Fruit fly (Drosophila melanogaster) whole organism, embryonic: ENCODE results near the gene FASN2.

Experiments used
- Abd-B ChIP-seq: fragments of 200-800 bp; sonication (Bioruptor generic); optimal IDR thresholded peaks from 2 replicates; lab custom pipeline; 2018; ENCODE audit warnings: missing biosample characterization, mild to moderate bottlenecking, missing genetic modification characterization, moderate library complexity
- B-H1 ChIP-seq: fragments of 200-800 bp; sonication (Bioruptor generic); IDR thresholded peaks from 3 replicates; pipeline ENCODE4 v1.3.6; 2022; ENCODE audit warnings: missing biosample characterization, missing genetic modification characterization
- CG10462 ChIP-seq: fragments of 200-800 bp; sonication (Bioruptor generic); optimal IDR thresholded peaks from 2 replicates; lab custom pipeline; 2016; ENCODE audit warnings: missing biosample characterization, missing genetic modification characterization
- CG11696 ChIP-seq: fragments of 200-800 bp; sonication (Bioruptor generic); IDR thresholded peaks from 2 replicates; pipeline ENCODE4 v1.3.6; 2022; ENCODE audit warnings: missing biosample characterization, missing genetic modification characterization
- CG13123 ChIP-seq: fragments of 200-800 bp; sonication (Bioruptor generic); optimal IDR thresholded peaks from 2 replicates; lab custom pipeline; 2016; ENCODE audit warnings: missing biosample characterization, missing genetic modification characterization
- CG13287 ChIP-seq: fragments of 200-800 bp; sonication (Bioruptor generic); IDR thresholded peaks from 2 replicates; pipeline ENCODE4 v1.3.6; 2022; ENCODE audit warnings: missing biosample characterization, missing genetic modification characterization; ENCODE audit not compliant: partially characterized antibody
- CG13424 ChIP-seq: fragments of 200-800 bp; sonication (Bioruptor generic); optimal IDR thresholded peaks from 2 replicates; lab custom pipeline; 2019; ENCODE audit warnings: missing biosample characterization, mild to moderate bottlenecking, missing genetic modification characterization, moderate library complexity
- CG14965 ChIP-seq: fragments of 200-800 bp; sonication (Bioruptor generic); optimal IDR thresholded peaks from 2 replicates; lab custom pipeline; 2016; ENCODE audit warnings: missing biosample characterization, missing genetic modification characterization, borderline replicate concordance
- CG17359 ChIP-seq: fragments of 200-800 bp; sonication (Bioruptor generic); optimal IDR thresholded peaks from 3 replicates; lab custom pipeline; 2018; ENCODE audit warnings: missing biosample characterization, mild to moderate bottlenecking, missing genetic modification characterization, moderate library complexity
- CG18619 ChIP-seq: fragments of 200-800 bp; sonication (Bioruptor generic); optimal IDR thresholded peaks from 3 replicates; lab custom pipeline; 2017; ENCODE audit warnings: missing biosample characterization, mild to moderate bottlenecking, missing genetic modification characterization
- CG33557 ChIP-seq: fragments of 200-800 bp; sonication (Bioruptor generic); optimal IDR thresholded peaks from 2 replicates; lab custom pipeline; 2019; ENCODE audit warnings: missing biosample characterization, mild to moderate bottlenecking, missing genetic modification characterization, moderate library complexity
- CG34422 ChIP-seq: fragments of 200-800 bp; sonication (Bioruptor generic); IDR thresholded peaks from 3 replicates; pipeline ENCODE4 v1.3.6; 2022; ENCODE audit warnings: missing biosample characterization, missing genetic modification characterization
- CG42726 ChIP-seq: fragments of 200-800 bp; sonication (Bioruptor generic); IDR thresholded peaks from 2 replicates; pipeline ENCODE4 v1.3.6; 2022; ENCODE audit warnings: missing biosample characterization, missing genetic modification characterization; ENCODE audit not compliant: partially characterized antibody
- CG5180 ChIP-seq: fragments of 200-800 bp; sonication (Bioruptor generic); optimal IDR thresholded peaks from 3 replicates; lab custom pipeline; 2017; ENCODE audit warnings: missing biosample characterization, missing genetic modification characterization, mild to moderate bottlenecking, moderate library complexity, missing genetic modification reagents
- CG6175 ChIP-seq: fragments of 200-800 bp; sonication (Bioruptor generic); IDR thresholded peaks from 3 replicates; pipeline ENCODE4 v1.3.6; 2022; ENCODE audit warnings: missing biosample characterization, missing genetic modification characterization
- CG7963 ChIP-seq: fragments of 200-800 bp; sonication (Bioruptor generic); IDR thresholded peaks from 3 replicates; pipeline ENCODE4 v1.3.6; 2022; ENCODE audit warnings: missing biosample characterization, missing genetic modification characterization; ENCODE audit not compliant: partially characterized antibody
- CG8290 ChIP-seq, 3 experiments: fragments of 200-800 bp; sonication (Bioruptor generic); optimal IDR thresholded peaks; 2 replicates each; lab custom pipeline; 2016 to 2019; ENCODE audit warnings: missing biosample characterization in 3 of 3, missing genetic modification characterization in 3 of 3, mild to moderate bottlenecking in 2 of 3, moderate library complexity in 1 of 3
- CG8359 ChIP-seq: fragments of 200-800 bp; sonication (Bioruptor generic); optimal IDR thresholded peaks from 2 replicates; lab custom pipeline; 2017; ENCODE audit warnings: missing biosample characterization, mild to moderate bottlenecking, missing genetic modification characterization, borderline replicate concordance
- CTCF ChIP-seq: fragments of 200-800 bp; sonication (Bioruptor generic); optimal IDR thresholded peaks from 2 replicates; lab custom pipeline; 2017; ENCODE audit warnings: missing biosample characterization, mild to moderate bottlenecking, missing genetic modification characterization, moderate library complexity
- D ChIP-seq, 2 experiments: fragments of 200-800 bp in 1 of 2; fragments of >200 bp in 1 of 2; sonication (Bioruptor generic) in 1 of 2; optimal IDR thresholded peaks; 2 replicates in 1 of 2; 3 replicates in 1 of 2; lab custom pipeline; 2017; ENCODE audit warnings: mild to moderate bottlenecking in 1 of 2, missing biosample characterization in 1 of 2, missing genetic modification characterization in 1 of 2, missing genetic modification reagents in 1 of 2
- Fer2 ChIP-seq: fragments of 200-800 bp; sonication (Bioruptor generic); optimal IDR thresholded peaks from 2 replicates; lab custom pipeline; 2018; ENCODE audit warnings: missing biosample characterization, mild to moderate bottlenecking, missing genetic modification characterization, moderate library complexity
- Nf-YA ChIP-seq: fragments of 200-800 bp; sonication (Bioruptor generic); IDR thresholded peaks from 2 replicates; pipeline ENCODE4 v1.3.6; 2022; ENCODE audit warnings: missing biosample characterization, missing genetic modification characterization
- Rfx ChIP-seq: fragments of 200-800 bp; sonication (Bioruptor generic); IDR thresholded peaks from 2 replicates; pipeline ENCODE4 v1.3.6; 2022; ENCODE audit warnings: missing biosample characterization, missing genetic modification characterization
- Rx ChIP-seq: fragments of 200-800 bp; sonication (Bioruptor generic); IDR thresholded peaks from 2 replicates; pipeline ENCODE4 v1.3.6; 2022; ENCODE audit warnings: missing biosample characterization, missing genetic modification characterization
- Sox100B ChIP-seq: fragments of 200-800 bp; sonication (Bioruptor generic); optimal IDR thresholded peaks from 3 replicates; lab custom pipeline; 2018; ENCODE audit warnings: missing biosample characterization, mild to moderate bottlenecking, missing genetic modification characterization
- Tbp ChIP-seq: fragments of >200 bp; optimal IDR thresholded peaks from 2 replicates; lab custom pipeline; 2018; ENCODE audit warnings: missing biosample characterization, missing genetic modification characterization
- Vsx1 ChIP-seq: fragments of 200-800 bp; sonication (Bioruptor generic); optimal IDR thresholded peaks from 2 replicates; lab custom pipeline; 2017; ENCODE audit warnings: missing biosample characterization, mild to moderate bottlenecking, missing genetic modification characterization, missing genetic modification reagents
- YL-1 ChIP-seq: fragments of 200-800 bp; sonication (Bioruptor generic); optimal IDR thresholded peaks from 3 replicates; lab custom pipeline; 2017; ENCODE audit warnings: missing biosample characterization, mild to moderate bottlenecking, missing genetic modification characterization
- ase ChIP-seq: fragments of 200-800 bp; sonication (Bioruptor generic); IDR thresholded peaks from 3 replicates; pipeline ENCODE4 v1.3.6; 2022; ENCODE audit warnings: missing biosample characterization, missing genetic modification characterization
- bab2 ChIP-seq: fragments of 200-800 bp; sonication (Bioruptor generic); optimal IDR thresholded peaks from 2 replicates; lab custom pipeline; 2016; ENCODE audit warnings: missing biosample characterization, missing genetic modification characterization
- bcd ChIP-seq: fragments of 200-800 bp; sonication (Bioruptor generic); optimal IDR thresholded peaks from 2 replicates; lab custom pipeline; 2017; ENCODE audit warnings: missing biosample characterization, mild to moderate bottlenecking, missing genetic modification characterization
- croc ChIP-seq: fragments of 200-800 bp; sonication (Bioruptor generic); conservative IDR thresholded peaks from 3 replicates; pipeline ENCODE4 v1.3.6; 2022; ENCODE audit warnings: missing biosample characterization, missing genetic modification characterization
- dmrt11E ChIP-seq: fragments of 200-800 bp; sonication (Bioruptor generic); optimal IDR thresholded peaks from 3 replicates; lab custom pipeline; 2018; ENCODE audit warnings: missing biosample characterization, mild to moderate bottlenecking, missing genetic modification characterization, moderate library complexity
- esg ChIP-seq: fragments of 200-800 bp; sonication (Bioruptor generic); conservative IDR thresholded peaks from 2 replicates; pipeline ENCODE4 v1.3.6; 2022; ENCODE audit warnings: missing biosample characterization, missing genetic modification characterization
- fu2 ChIP-seq: fragments of 200-800 bp; sonication (Bioruptor generic); optimal IDR thresholded peaks from 2 replicates; lab custom pipeline; 2016; ENCODE audit warnings: missing biosample characterization, missing genetic modification characterization
- gce ChIP-seq: fragments of 200-800 bp; sonication (Bioruptor generic); IDR thresholded peaks from 3 replicates; pipeline ENCODE4 v1.3.6; 2022; ENCODE audit warnings: missing biosample characterization, missing genetic modification characterization
- ham ChIP-seq: fragments of 200-800 bp; sonication (Bioruptor generic); IDR thresholded peaks from 2 replicates; pipeline ENCODE4 v1.3.6; 2022; ENCODE audit warnings: missing biosample characterization, missing genetic modification characterization
- hth ChIP-seq: fragments of >200 bp; optimal IDR thresholded peaks from 2 replicates; lab custom pipeline; 2017; ENCODE audit warnings: inconsistent platforms
- kah ChIP-seq: fragments of 200-800 bp; sonication (Bioruptor generic); optimal IDR thresholded peaks from 2 replicates; lab custom pipeline; 2018; ENCODE audit warnings: missing biosample characterization, mild to moderate bottlenecking, missing genetic modification characterization
- knrl ChIP-seq: fragments of 200-800 bp; sonication (Bioruptor generic); IDR thresholded peaks from 3 replicates; pipeline ENCODE4 v1.3.6; 2022; ENCODE audit warnings: missing biosample characterization, missing genetic modification characterization; ENCODE audit not compliant: partially characterized antibody
- lmd ChIP-seq: fragments of 200-800 bp; sonication (Bioruptor generic); IDR thresholded peaks from 2 replicates; pipeline ENCODE4 v1.3.6; 2022; ENCODE audit warnings: missing biosample characterization, missing genetic modification characterization
- maf-S ChIP-seq: fragments of 200-800 bp; sonication (Bioruptor generic); optimal IDR thresholded peaks from 2 replicates; lab custom pipeline; 2016; ENCODE audit warnings: missing biosample characterization, missing genetic modification characterization
- oc ChIP-seq: fragments of 200-800 bp; sonication (Bioruptor generic); optimal IDR thresholded peaks from 2 replicates; lab custom pipeline; 2018; ENCODE audit warnings: missing biosample characterization, mild to moderate bottlenecking, missing genetic modification characterization, moderate library complexity
- pho ChIP-seq: fragments of 200-800 bp; sonication (Bioruptor generic); optimal IDR thresholded peaks from 2 replicates; lab custom pipeline; 2016; ENCODE audit warnings: missing biosample characterization, missing genetic modification characterization
- phol ChIP-seq: fragments of 200-800 bp; sonication (Bioruptor generic); optimal IDR thresholded peaks from 3 replicates; lab custom pipeline; 2018; ENCODE audit warnings: missing biosample characterization, mild to moderate bottlenecking, missing genetic modification characterization, moderate library complexity
- sd ChIP-seq: fragments of 200-800 bp; sonication (Bioruptor generic); optimal IDR thresholded peaks from 3 replicates; lab custom pipeline; 2018; ENCODE audit warnings: missing biosample characterization, mild to moderate bottlenecking, missing genetic modification characterization, moderate library complexity
- trem ChIP-seq: fragments of 200-800 bp; optimal IDR thresholded peaks from 3 replicates; lab custom pipeline; 2019; ENCODE audit warnings: missing biosample characterization, mild to moderate bottlenecking, missing genetic modification characterization, moderate library complexity
- ttk ChIP-seq: fragments of 200-800 bp; sonication (Bioruptor generic); IDR thresholded peaks from 2 replicates; pipeline ENCODE4 v2.1.2; 2022; ENCODE audit warnings: missing biosample characterization, missing genetic modification characterization
- zfh1 ChIP-seq: fragments of 200-800 bp; sonication (Bioruptor generic); IDR thresholded peaks from 3 replicates; pipeline ENCODE4 v1.3.6; 2022; ENCODE audit warnings: missing biosample characterization, missing genetic modification characterization

The FASN2 gene

DNA sequence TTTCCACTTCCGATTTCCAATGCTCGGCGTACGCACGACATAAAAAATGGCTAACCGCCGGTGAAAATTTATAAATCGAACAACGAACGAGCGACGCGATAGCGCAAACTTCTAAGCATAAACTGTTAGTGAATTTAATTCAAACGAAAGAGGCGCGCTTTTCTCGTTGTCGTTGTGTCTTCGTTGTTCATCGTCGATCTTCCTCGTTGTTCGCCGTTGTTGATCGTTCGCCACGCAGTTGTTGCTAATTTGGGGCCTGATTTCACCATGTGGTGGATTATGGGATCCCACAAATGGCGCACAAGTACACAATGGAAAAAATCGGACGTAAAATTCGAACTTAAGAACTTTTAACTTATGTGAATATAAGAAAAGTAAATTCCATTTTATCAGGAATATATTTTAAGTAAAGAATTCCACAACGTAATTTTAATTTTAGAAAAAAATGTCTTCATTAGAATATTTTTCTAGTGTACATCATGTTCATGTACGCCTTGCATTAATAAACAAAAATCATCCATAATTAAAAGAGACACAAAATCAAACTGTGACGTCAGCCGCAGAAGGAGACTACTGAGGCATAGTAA, 42.6 kb downstream of the FASN2 start (continued):
- TF ChIP-seq Vsx1 (GFP tag; lab: Kevin White, UChicago) = peak; percentile 50
- TF ChIP-seq bcd (GFP tag; lab: Kevin White, UChicago) = peak; percentile 72
- TF ChIP-seq kah (GFP tag; lab: Kevin White, UChicago) = peak; percentile 40
- TF ChIP-seq CG17359 (tag; lab: Kevin White, UChicago) = peak; percentile 79
- TF ChIP-seq gce (GFP tag; lab: Robert Waterston, UW) = peak; percentile 46; the same call in 1 of the 3 replicates
- no peak for TF ChIP-seq CG8359
- 0 out of 3 replicates have a peak, but pooled peaks have one; percentile 44 for TF ChIP-seq zfh1
- TF ChIP-seq Abd-B (GFP tag; lab: Kevin White, UChicago) = peak; percentile 42
- TF ChIP-seq CG6175 (GFP tag; lab: Robert Waterston, UW) = no peak
- no peak for TF ChIP-seq oc (tag; lab: Kevin White, UChicago)
- TF ChIP-seq phol (tag; lab: Kevin White, UChicago) = peak; percentile 71
- TF ChIP-seq Sox100B = peak; percentile 75
- TF ChIP-seq CG10462 (GFP tag; lab: Kevin White, UChicago) = no peak
- peak; percentile 52; the same call in 1 of the 3 replicates for TF ChIP-seq B-H1 (GFP tag; lab: Robert Waterston, UW)
- no peak for TF ChIP-seq Rx (GFP tag; lab: Robert Waterston, UW)
- peak; percentile 59 for TF ChIP-seq bab2
- peak; percentile 35; the same call in 1 of the 2 replicates for TF ChIP-seq ttk (GFP tag; lab: Robert Waterston, UW)
- TF ChIP-seq D (optimal IDR thresholded peaks at IDR 0.05; lab: Kevin White, UChicago) = no peak
- TF ChIP-seq D (GFP tag; optimal IDR thresholded peaks at IDR 0.05; lab: Kevin White, UChicago) = peak; percentile 21
- TF ChIP-seq esg (GFP tag; lab: Robert Waterston, UW) = peak; percentile 64
- TF ChIP-seq CG13287 (GFP tag; lab: Robert Waterston, UW) = no peak
- TF ChIP-seq CG7963 (GFP tag; lab: Robert Waterston, UW) = no peak
- peak; percentile 69 for TF ChIP-seq lmd (GFP tag; lab: Robert Waterston, UW)
- peak; percentile 31 for TF ChIP-seq maf-S
- TF ChIP-seq CG13123 (GFP tag; lab: Kevin White, UChicago) = peak; percentile 18
- TF ChIP-seq pho (GFP tag; lab: Kevin White, UChicago) = peak; percentile 49
- no peak for TF ChIP-seq Tbp
- TF ChIP-seq dmrt11E (tag; lab: Kevin White, UChicago) = no peak
- peak; percentile 40 for TF ChIP-seq CG5180 (GFP tag; lab: Kevin White, UChicago)
- peak; percentile 78 for TF ChIP-seq CG13424
- TF ChIP-seq fu2 (GFP tag; lab: Kevin White, UChicago) = peak; percentile 23
- TF ChIP-seq CG42726 (GFP tag; lab: Robert Waterston, UW) = no peak
- peak; percentile 60; the same call in 1 of the 3 replicates for TF ChIP-seq CG34422 (GFP tag; lab: Robert Waterston, UW)
- no peak for TF ChIP-seq CTCF (GFP tag; lab: Kevin White, UChicago)
- TF ChIP-seq knrl (GFP tag; lab: Robert Waterston, UW) = no peak
- TF ChIP-seq Fer2 (tag; lab: Kevin White, UChicago) = peak; percentile 13
- peak; percentile 84 for TF ChIP-seq Rfx (GFP tag; lab: Robert Waterston, UW)
- no peak for TF ChIP-seq CG11696 (GFP tag; lab: Robert Waterston, UW)
- TF ChIP-seq ham (GFP tag; lab: Robert Waterston, UW) = no peak
- TF ChIP-seq ase = peak; percentile 24; the same call in 1 of the 3 replicates
- no peak for TF ChIP-seq Nf-YA (GFP tag; lab: Robert Waterston, UW)
- no peak for TF ChIP-seq YL-1 (GFP tag; lab: Kevin White, UChicago)
- TF ChIP-seq croc (GFP tag; lab: Robert Waterston, UW) = no peak
- TF ChIP-seq CG18619 (GFP tag; lab: Kevin White, UChicago) = peak; percentile 59
- peak; percentile 29 for TF ChIP-seq sd (tag; lab: Kevin White, UChicago)
- TF ChIP-seq CG8290 (GFP tag; optimal IDR thresholded peaks at IDR 0.05; lab: Kevin White, UChicago) = no peak
- no peak for TF ChIP-seq CG8290 (tag; optimal IDR thresholded peaks at IDR 0.05; lab: Kevin White, UChicago)
- no peak for TF ChIP-seq CG14965 (GFP tag; lab: Kevin White, UChicago)
- no peak for TF ChIP-seq hth (lab: Kevin White, UChicago)
- TF ChIP-seq trem (tag; lab: Kevin White, UChicago) = peak; percentile 24
- no peak for TF ChIP-seq CG33557 (GFP tag; lab: Kevin White, UChicago)
